Fruit fly (Drosophila melanogaster): ENCODE results near the gene Ir75c.
A peak's percentile ranks its signal among the peaks of the same experiment; 100 is the strongest.

Gene Ir75c

DNA sequence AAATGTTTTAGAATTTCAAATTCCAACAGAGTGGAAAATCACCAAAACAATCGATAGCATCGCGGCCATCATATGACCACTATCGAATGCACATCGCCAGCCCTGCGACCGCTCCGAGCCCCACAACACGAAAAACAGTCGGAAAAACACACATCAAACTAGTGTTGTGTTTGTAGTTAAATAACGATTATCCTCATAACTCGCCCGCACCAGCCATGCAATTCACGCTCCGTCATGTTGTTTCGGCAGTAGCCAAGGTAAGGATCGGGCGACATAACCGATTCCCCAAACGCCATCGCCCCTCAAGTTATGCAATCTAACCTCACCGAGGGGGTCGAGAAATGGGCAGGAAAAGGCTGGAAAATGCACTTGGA is 24.3 kb upstream of the Ir75c start (continued):
- TF ChIP-seq CG10431 (GFP tag; optimal IDR thresholded peaks at IDR 0.05) (no peak), bbx (GFP tag; IDR thresholded peaks at IDR 0.05; ENCODE audit: partially characterized antibody) (peak; percentile 85), CG12071 (GFP tag; optimal IDR thresholded peaks at IDR 0.05) (no peak), ftz-f1 (GFP tag; optimal IDR thresholded peaks at IDR 0.05) (peak; percentile 75), CG7928 (GFP tag; optimal IDR thresholded peaks at IDR 0.05) (peak; percentile 88), CG6791 (GFP tag; IDR thresholded peaks at IDR 0.05; ENCODE audit: partially characterized antibody) (peak; percentile 87), H2.0 (GFP tag; IDR thresholded peaks at IDR 0.05) (no peak), knrl (GFP tag; IDR thresholded peaks at IDR 0.05; ENCODE audit: partially characterized antibody) (peak; percentile 61; the same call in 2 of the 3 replicates), CG5180 (GFP tag; optimal IDR thresholded peaks at IDR 0.05) (peak; percentile 63), CG3847 (GFP tag; IDR thresholded peaks at IDR 0.05) (peak; percentile 35; the same call in 1 of the 2 replicates), nerfin-2 (GFP tag; IDR thresholded peaks at IDR 0.05; ENCODE audit: partially characterized antibody) (peak; percentile 68), Nf-YC (tag; optimal IDR thresholded peaks at IDR 0.05) (no peak), CG4730 (GFP tag; IDR thresholded peaks at IDR 0.05) (no peak), Gug (GFP tag; IDR thresholded peaks at IDR 0.05) (peak; percentile 38; the same call in 1 of the 4 replicates), hbn (GFP tag; IDR thresholded peaks at IDR 0.05; ENCODE audit: partially characterized antibody) (peak; percentile 52), vnd (GFP tag; IDR thresholded peaks at IDR 0.05; ENCODE audit: partially characterized antibody) (peak; percentile 69), crol (GFP tag; IDR thresholded peaks at IDR 0.05) (peak; percentile 56), hb (GFP tag; IDR thresholded peaks at IDR 0.05; ENCODE audit: partially characterized antibody) (peak; percentile 71), NFAT (GFP tag; IDR thresholded peaks at IDR 0.05) (peak; percentile 91), slbo (GFP tag; IDR thresholded peaks at IDR 0.05) (peak; percentile 57; the same call in 1 of the 2 replicates), HLH4C (GFP tag; IDR thresholded peaks at IDR 0.05; ENCODE audit: partially characterized antibody) (peak; percentile 40; the same call in 2 of the 3 replicates), Deaf1 (tag; optimal IDR thresholded peaks at IDR 0.05) (peak; percentile 36), CoRest (tag; optimal IDR thresholded peaks at IDR 0.05) (no peak), Sin3A (optimal IDR thresholded peaks at IDR 0.05) (peak; percentile 24), E2f2 (GFP tag; IDR thresholded peaks at IDR 0.05) (peak; percentile 48), Bgb (GFP tag; IDR thresholded peaks at IDR 0.05; ENCODE audit: partially characterized antibody) (peak; percentile 76), Pdp1 (GFP tag; optimal IDR thresholded peaks at IDR 0.05) (peak in 1 of 2 experiments; percentile 99), CG7987 (GFP tag; optimal IDR thresholded peaks at IDR 0.05) (no peak), stc (GFP tag; IDR thresholded peaks at IDR 0.05) (no peak), tna (GFP tag; IDR thresholded peaks at IDR 0.05; ENCODE audit: partially characterized antibody) (peak; percentile 72), yki (optimal IDR thresholded peaks at IDR 0.05) (no peak), Poxn (GFP tag; IDR thresholded peaks at IDR 0.05) (no peak), sens-2 (GFP tag; IDR thresholded peaks at IDR 0.05) (no peak), Dp (GFP tag; optimal IDR thresholded peaks at IDR 0.05) (peak; percentile 30), zfh2 (GFP tag; optimal IDR thresholded peaks at IDR 0.05) (peak; percentile 16), Xbp1 (GFP tag; optimal IDR thresholded peaks at IDR 0.05) (peak; percentile 5), Ada2b (GFP tag; IDR thresholded peaks at IDR 0.05) (no peak), CG13894 (tag; optimal IDR thresholded peaks at IDR 0.05) (no peak), MBD-R2 (GFP tag; IDR thresholded peaks at IDR 0.05) (peak; percentile 29; the same call in 1 of the 2 replicates), Scr (GFP tag; IDR thresholded peaks at IDR 0.05; ENCODE audit: partially characterized antibody) (peak; percentile 74), Doc3 (GFP tag; IDR thresholded peaks at IDR 0.05; ENCODE audit: partially characterized antibody) (peak; percentile 62; the same call in 2 of the 3 replicates), Drgx (GFP tag; IDR thresholded peaks at IDR 0.05) (peak; percentile 20; the same call in 1 of the 2 replicates), CG16813 (GFP tag; IDR thresholded peaks at IDR 0.05; ENCODE audit: partially characterized antibody) (peak; percentile 67), fu2 (GFP tag; optimal IDR thresholded peaks at IDR 0.05) (peak; percentile 30), CG2129 (GFP tag; IDR thresholded peaks at IDR 0.05; ENCODE audit: partially characterized antibody) (peak; percentile 54), mld (GFP tag; IDR thresholded peaks at IDR 0.05; ENCODE audit: partially characterized antibody) (peak; percentile 66; the same call in 1 of the 3 replicates), sna (GFP tag; IDR thresholded peaks at IDR 0.05; ENCODE audit: partially characterized antibody) (peak; percentile 60), sug (tag; optimal IDR thresholded peaks at IDR 0.05) (peak; percentile 57), grau (tag; optimal IDR thresholded peaks at IDR 0.05) (no peak)

Data from whole organism, embryonic.